Fruit fly (Drosophila melanogaster): ENCODE measurements around the gene dnd.

dnd gene

DNA sequence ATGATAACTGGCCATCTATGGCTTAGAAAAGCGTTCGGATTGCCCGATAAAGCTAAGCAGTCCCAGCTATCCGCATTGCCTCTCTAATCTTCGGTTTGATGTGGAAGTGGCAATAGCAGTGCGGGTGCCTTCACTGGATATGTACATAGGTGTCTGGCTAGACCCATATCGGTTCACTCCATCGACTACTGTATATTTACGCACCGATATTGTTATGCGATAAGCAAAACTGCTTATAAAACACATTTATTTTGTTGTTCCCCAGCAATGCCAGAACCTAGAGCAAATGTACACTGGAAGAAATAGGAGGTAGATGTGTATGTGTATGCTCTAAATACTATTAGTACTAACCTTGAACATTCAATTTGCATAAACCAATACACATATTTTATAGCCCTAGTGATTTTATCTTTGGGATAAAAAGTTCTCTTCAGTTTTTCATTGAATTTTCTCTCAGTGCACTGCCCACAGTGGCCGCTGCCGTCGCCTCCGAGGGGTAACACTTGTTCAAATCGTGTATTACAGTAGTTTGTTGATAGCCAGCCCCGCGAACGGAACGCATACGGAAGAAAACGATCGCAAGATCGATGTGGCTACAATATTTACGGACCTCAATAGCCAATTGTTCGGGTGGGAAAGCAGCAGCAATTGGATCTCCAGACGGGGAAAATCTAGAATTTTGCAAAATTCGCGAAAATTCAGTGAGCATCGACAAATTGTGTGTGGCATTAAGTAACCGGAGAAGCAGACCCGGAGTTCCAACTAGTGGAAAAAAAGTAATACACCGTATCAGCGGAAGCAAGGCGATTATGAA, 16.8 kb downstream of the dnd start, which contains the start of gene CG31431 (continued):
- TF ChIP-seq CG12104 (GFP tag; optimal IDR thresholded peaks at IDR 0.05): peak; percentile 95
- peak; percentile 96 for TF ChIP-seq CG10979 (tag; optimal IDR thresholded peaks at IDR 0.05)
- peak; percentile 93 for TF ChIP-seq CG12236 (GFP tag; optimal IDR thresholded peaks at IDR 0.05)
- peak; percentile 89 for TF ChIP-seq CG5180 (GFP tag; optimal IDR thresholded peaks at IDR 0.05)
- TF ChIP-seq ap (GFP tag; IDR thresholded peaks at IDR 0.05): peak; percentile 94
- TF ChIP-seq CG15073 (GFP tag; optimal IDR thresholded peaks at IDR 0.05): peak; percentile 78
- peak; percentile 58 for TF ChIP-seq CG15479 (GFP tag; optimal IDR thresholded peaks at IDR 0.05)
- TF ChIP-seq CG3847 (GFP tag; IDR thresholded peaks at IDR 0.05): peak; percentile 98
- TF ChIP-seq kni (GFP tag; optimal IDR thresholded peaks at IDR 0.05): peak; percentile 89
- TF ChIP-seq Sin3A (optimal IDR thresholded peaks at IDR 0.05): no peak
- TF ChIP-seq Oaz (GFP tag; IDR thresholded peaks at IDR 0.05): peak; percentile 95
- no peak for TF ChIP-seq vnd (GFP tag; IDR thresholded peaks at IDR 0.05; ENCODE audit: partially characterized antibody)
- peak; percentile 88 for TF ChIP-seq Deaf1 (tag; optimal IDR thresholded peaks at IDR 0.05)
- no peak for TF ChIP-seq tna (GFP tag; IDR thresholded peaks at IDR 0.05; ENCODE audit: partially characterized antibody)
- peak; percentile 94 for TF ChIP-seq GATAe (GFP tag; conservative IDR thresholded peaks at IDR 0.05)
- TF ChIP-seq B-H1 (GFP tag; IDR thresholded peaks at IDR 0.05): peak; percentile 95
- peak; percentile 94 for TF ChIP-seq ATbp (GFP tag; optimal IDR thresholded peaks at IDR 0.05)
- peak; percentile 97 for TF ChIP-seq eyg (GFP tag; optimal IDR thresholded peaks at IDR 0.05)
- TF ChIP-seq row (GFP tag; IDR thresholded peaks at IDR 0.05): peak; percentile 99
- peak; percentile 94 for TF ChIP-seq Mes4 (GFP tag; optimal IDR thresholded peaks at IDR 0.05)
- TF ChIP-seq slou (GFP tag; optimal IDR thresholded peaks at IDR 0.05): peak; percentile 94
- TF ChIP-seq CG17359 (tag; optimal IDR thresholded peaks at IDR 0.05): peak; percentile 97
- TF ChIP-seq gt (GFP tag; IDR thresholded peaks at IDR 0.05): peak; percentile 88
- peak; percentile 81 for TF ChIP-seq E2f2 (GFP tag; IDR thresholded peaks at IDR 0.05)
- peak; percentile 90 for TF ChIP-seq wor (GFP tag; IDR thresholded peaks at IDR 0.05)
- TF ChIP-seq psq (GFP tag; optimal IDR thresholded peaks at IDR 0.05): peak; percentile 90
- TF ChIP-seq CG2889 (GFP tag; IDR thresholded peaks at IDR 0.05): peak; percentile 94
- peak; percentile 96 for TF ChIP-seq ase (GFP tag; IDR thresholded peaks at IDR 0.05)
- peak; percentile 85 for TF ChIP-seq ham (GFP tag; IDR thresholded peaks at IDR 0.05)
- TF ChIP-seq Opbp (GFP tag; IDR thresholded peaks at IDR 0.05; ENCODE audit: partially characterized antibody): no peak
- no peak for TF ChIP-seq CG14860 (GFP tag; IDR thresholded peaks at IDR 0.05; ENCODE audit: partially characterized antibody)
- TF ChIP-seq CG7372 (GFP tag; IDR thresholded peaks at IDR 0.05): peak; percentile 98
- no peak for TF ChIP-seq h (optimal IDR thresholded peaks at IDR 0.05)
- TF ChIP-seq CG6654 (GFP tag; optimal IDR thresholded peaks at IDR 0.05): peak; percentile 86
- TF ChIP-seq tup (GFP tag; optimal IDR thresholded peaks at IDR 0.05): peak; percentile 94
- peak; percentile 13 for TF ChIP-seq CG9797 (GFP tag; optimal IDR thresholded peaks at IDR 0.05)
- TF ChIP-seq Sox102F (GFP tag; optimal IDR thresholded peaks at IDR 0.05): peak; percentile 96
- peak; percentile 91 for TF ChIP-seq btn (GFP tag; optimal IDR thresholded peaks at IDR 0.05)
- peak; percentile 97 for TF ChIP-seq wdn (GFP tag; IDR thresholded peaks at IDR 0.05)
- TF ChIP-seq D19A (tag; optimal IDR thresholded peaks at IDR 0.05): peak; percentile 94
- TF ChIP-seq Max (GFP tag; optimal IDR thresholded peaks at IDR 0.05): peak; percentile 94
- TF ChIP-seq CG17361 (GFP tag; IDR thresholded peaks at IDR 0.05): peak; percentile 97
- TF ChIP-seq lola (GFP tag; optimal IDR thresholded peaks at IDR 0.05): peak in 1 of 3 experiments; percentile 91
- TF ChIP-seq CG10274 (GFP tag; optimal IDR thresholded peaks at IDR 0.05): peak; percentile 92
- peak; percentile 93 for TF ChIP-seq gsb-n (tag; optimal IDR thresholded peaks at IDR 0.05)
- no peak for TF ChIP-seq bbx (GFP tag; IDR thresholded peaks at IDR 0.05; ENCODE audit: partially characterized antibody)
- TF ChIP-seq CG17328 (GFP tag; IDR thresholded peaks at IDR 0.05): peak; percentile 96
- TF ChIP-seq lilli (GFP tag; optimal IDR thresholded peaks at IDR 0.05): peak; percentile 98
- TF ChIP-seq HLH4C (GFP tag; IDR thresholded peaks at IDR 0.05; ENCODE audit: partially characterized antibody): no peak
- peak; percentile 96 for TF ChIP-seq CG3726 (GFP tag; IDR thresholded peaks at IDR 0.05)

Measured in whole organism, embryonic.